Fruit fly (Drosophila melanogaster): ENCODE results near the gene Tdrd3.

Gene Tdrd3

dm6 chr3L:14781082-14781862 lies 5.3 kb upstream of the Tdrd3 start (continued):
- TF ChIP-seq org-1 (GFP tag; optimal IDR thresholded peaks at IDR 0.05) (peak; percentile 39), NfI (GFP tag; optimal IDR thresholded peaks at IDR 0.05) (peak; percentile 33), MBD-R2 (GFP tag; IDR thresholded peaks at IDR 0.05) (no peak; the same call in 1 of the 2 replicates), ara (GFP tag; IDR thresholded peaks at IDR 0.05) (peak; percentile 53; the same call in 1 of the 2 replicates), Kr (GFP tag; optimal IDR thresholded peaks at IDR 0.05) (no peak), Deaf1 (tag; optimal IDR thresholded peaks at IDR 0.05) (peak; percentile 28), ab (GFP tag; optimal IDR thresholded peaks at IDR 0.05) (no peak), HLH4C (GFP tag; IDR thresholded peaks at IDR 0.05; ENCODE audit: partially characterized antibody) (no peak), corto (GFP tag; optimal IDR thresholded peaks at IDR 0.05) (peak; percentile 9), Spps (tag; optimal IDR thresholded peaks at IDR 0.05) (peak; percentile 18), tgo (GFP tag; IDR thresholded peaks at IDR 0.05) (peak; percentile 26; the same call in 2 of the 3 replicates), CG15073 (GFP tag; optimal IDR thresholded peaks at IDR 0.05) (no peak), so (GFP tag; IDR thresholded peaks at IDR 0.05) (peak; percentile 50; the same call in 1 of the 3 replicates), CG4328 (GFP tag; optimal IDR thresholded peaks at IDR 0.05) (peak; percentile 81), sisA (GFP tag; IDR thresholded peaks at IDR 0.05) (peak; percentile 56), nmo (GFP tag; optimal IDR thresholded peaks at IDR 0.05) (peak; percentile 82), jumu (GFP tag; optimal IDR thresholded peaks at IDR 0.05) (no peak), Dfd (GFP tag; optimal IDR thresholded peaks at IDR 0.05) (no peak), jing (GFP tag; optimal IDR thresholded peaks at IDR 0.05) (no peak), CG13624 (GFP tag; optimal IDR thresholded peaks at IDR 0.05) (peak; percentile 29), HmgZ (tag; optimal IDR thresholded peaks at IDR 0.05) (peak; percentile 50), CG15601 (tag; optimal IDR thresholded peaks at IDR 0.05) (peak; percentile 58), Hey (tag; optimal IDR thresholded peaks at IDR 0.05) (peak; percentile 44), dimm (GFP tag; IDR thresholded peaks at IDR 0.05) (no peak), CG13775 (GFP tag; optimal IDR thresholded peaks at IDR 0.05) (peak; percentile 75), CG12391 (tag; optimal IDR thresholded peaks at IDR 0.05) (peak; percentile 73), Myb (GFP tag; optimal IDR thresholded peaks at IDR 0.05) (peak; percentile 8), CG12104 (GFP tag; optimal IDR thresholded peaks at IDR 0.05) (peak; percentile 88), crol (GFP tag; IDR thresholded peaks at IDR 0.05) (peak; percentile 99), gsb (GFP tag; IDR thresholded peaks at IDR 0.05) (no peak), sqz (GFP tag; optimal IDR thresholded peaks at IDR 0.05) (peak; percentile 85), Ravus (GFP tag; IDR thresholded peaks at IDR 0.05) (no peak), ham (GFP tag; IDR thresholded peaks at IDR 0.05) (no peak), CG14441 (GFP tag; IDR thresholded peaks at IDR 0.05) (peak; percentile 43; the same call in 1 of the 2 replicates), CG31388 (GFP tag; optimal IDR thresholded peaks at IDR 0.05) (peak; percentile 14), Sry-δ (GFP tag; optimal IDR thresholded peaks at IDR 0.05) (peak; percentile 12), aop (GFP tag; IDR thresholded peaks at IDR 0.05) (peak; percentile 93), tap (tag; optimal IDR thresholded peaks at IDR 0.05) (no peak), odd (GFP tag; optimal IDR thresholded peaks at IDR 0.05) (peak; percentile 78), seq (GFP tag; IDR thresholded peaks at IDR 0.05) (peak; percentile 80; the same call in 1 of the 2 replicates), onecut (GFP tag; IDR thresholded peaks at IDR 0.05) (peak; percentile 49; the same call in 1 of the 2 replicates), h (optimal IDR thresholded peaks at IDR 0.05) (no peak), CG12744 (GFP tag; optimal IDR thresholded peaks at IDR 0.05) (no peak), CG6813 (GFP tag; optimal IDR thresholded peaks at IDR 0.05) (peak; percentile 58), CG6654 (GFP tag; optimal IDR thresholded peaks at IDR 0.05) (peak; percentile 60), CG11085 (GFP tag; IDR thresholded peaks at IDR 0.05) (no peak), H15 (GFP tag; IDR thresholded peaks at IDR 0.05) (0 out of 3 replicates have a peak, but pooled peaks have one; percentile 6), Doc3 (GFP tag; IDR thresholded peaks at IDR 0.05; ENCODE audit: partially characterized antibody) (no peak; the same call in 2 of the 3 replicates), wdn (GFP tag; IDR thresholded peaks at IDR 0.05) (no peak), CG10274 (GFP tag; optimal IDR thresholded peaks at IDR 0.05) (no peak)
